Worm (Caenorhabditis elegans): Measurements from ENCODE around the gene F54H12.5.
A peak's percentile ranks its signal among the peaks of the same experiment; 100 is the strongest.

F54H12.5 gene

DNA sequence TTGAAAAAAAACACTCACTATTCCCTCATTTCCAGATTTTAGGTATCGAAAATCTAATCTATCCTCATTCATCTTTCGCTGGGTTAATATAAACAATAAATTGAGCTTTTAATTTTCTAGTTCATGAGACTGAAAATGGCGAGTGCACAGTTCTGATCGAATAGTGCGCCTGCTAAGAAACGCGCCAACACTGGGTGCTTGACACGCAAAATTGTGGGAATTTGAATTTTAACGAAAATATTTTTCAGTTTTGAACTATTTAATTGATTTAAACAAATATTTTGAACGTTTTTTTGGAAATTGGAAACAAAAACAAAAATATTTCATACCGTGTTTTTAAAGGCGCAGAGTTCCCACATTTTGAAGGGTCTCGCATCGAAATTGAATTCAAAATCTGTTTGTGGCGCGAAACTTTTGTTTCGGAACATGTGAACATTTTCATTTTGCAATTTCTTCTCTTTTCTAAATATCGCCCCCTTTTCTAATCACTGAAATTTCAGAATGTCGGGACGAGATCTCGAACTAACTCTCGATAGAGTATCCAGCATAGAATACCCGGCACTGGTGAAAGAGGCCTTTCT is 43.3 kb downstream of the F54H12.5 start, which contains the start of the genes C29E4.13 and npp-15:
Gene C29E4.13 (minus strand): TSS at position 169 of the 581 bp plus-strand sequence.
Gene npp-15 (plus strand): TSS at position 495 of the 581 bp plus-strand sequence.
- peak; percentile 16 for TF ChIP-seq nhr-237 (tag; optimal IDR thresholded peaks at IDR 0.05)
- TF ChIP-seq lsy-2 (tag; optimal IDR thresholded peaks at IDR 0.05): peak; percentile 34
- no peak for TF ChIP-seq blmp-1 (tag; optimal IDR thresholded peaks at IDR 0.05)
- TF ChIP-seq bed-3 (GFP tag; optimal IDR thresholded peaks at IDR 0.05): no peak

DNA sequence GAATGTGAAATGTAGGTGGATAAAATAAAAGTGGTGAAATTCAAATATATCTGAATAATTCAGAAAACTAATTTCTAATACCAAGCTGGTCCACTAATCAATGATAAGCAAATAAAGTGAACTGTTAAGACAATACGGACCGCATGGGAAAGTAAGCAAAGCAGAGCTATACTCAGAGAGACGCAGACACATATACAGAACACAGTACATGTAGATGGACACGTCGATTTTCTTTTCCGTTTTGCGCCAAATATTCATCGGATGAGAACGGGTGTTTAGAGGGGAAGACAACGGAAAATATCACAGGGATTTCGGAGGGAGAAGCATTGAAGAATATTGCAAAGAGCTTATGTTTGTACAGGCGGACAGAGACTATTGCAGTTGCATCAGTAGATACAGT is 46.0 kb downstream of the F54H12.5 start:
- TF ChIP-seq pha-4 (tag; optimal IDR thresholded peaks at IDR 0.05) (peak; percentile 34), ham-2 (GFP tag; optimal IDR thresholded peaks at IDR 0.05) (peak; percentile 78), ces-1 (GFP tag; optimal IDR thresholded peaks at IDR 0.05) (no peak), nhr-237 (tag; optimal IDR thresholded peaks at IDR 0.05) (peak; percentile 24), lsy-2 (tag; optimal IDR thresholded peaks at IDR 0.05) (peak; percentile 2), unc-120 (tag; optimal IDR thresholded peaks at IDR 0.05; ENCODE audit: poor library complexity, severe bottlenecking) (no peak)

DNA sequence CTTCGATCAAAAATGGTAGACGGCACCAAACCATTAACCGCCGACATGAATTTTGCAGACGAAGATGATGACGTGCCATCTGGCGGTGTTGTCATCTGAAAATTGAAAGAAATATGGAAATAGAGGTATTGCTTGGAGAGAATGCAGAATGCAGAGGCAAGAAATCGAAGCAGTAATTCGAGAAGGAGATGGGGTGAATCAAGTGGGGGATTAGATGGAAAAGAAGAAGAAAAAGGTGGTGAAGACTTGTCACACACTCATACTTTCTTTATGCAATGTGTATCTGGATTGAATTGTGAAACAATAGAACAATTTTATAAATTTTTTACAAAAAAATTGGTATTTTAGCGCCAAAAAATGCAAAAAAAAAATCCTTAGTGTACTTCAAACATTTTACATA is 47.1 kb downstream of the F54H12.5 start, which contains the start of gene tag-250:
Gene tag-250 (minus strand): TSS at position 101 of the 400 bp plus-strand sequence.
- TF ChIP-seq M03D4.4 (tag; optimal IDR thresholded peaks at IDR 0.05) (no peak), nhr-76 (tag; optimal IDR thresholded peaks at IDR 0.05) (no peak), ham-2 (GFP tag; optimal IDR thresholded peaks at IDR 0.05) (no peak), hlh-1 (tag; optimal IDR thresholded peaks at IDR 0.05) (no peak), blmp-1 (tag; optimal IDR thresholded peaks at IDR 0.05) (no peak), nhr-237 (tag; optimal IDR thresholded peaks at IDR 0.05) (no peak), ces-1 (GFP tag; optimal IDR thresholded peaks at IDR 0.05) (no peak), nhr-12 (tag; optimal IDR thresholded peaks at IDR 0.05) (no peak), zip-8 (tag; optimal IDR thresholded peaks at IDR 0.05) (no peak), snpc-4 (tag; optimal IDR thresholded peaks at IDR 0.05) (no peak), mls-2 (tag; optimal IDR thresholded peaks at IDR 0.05) (no peak)

DNA sequence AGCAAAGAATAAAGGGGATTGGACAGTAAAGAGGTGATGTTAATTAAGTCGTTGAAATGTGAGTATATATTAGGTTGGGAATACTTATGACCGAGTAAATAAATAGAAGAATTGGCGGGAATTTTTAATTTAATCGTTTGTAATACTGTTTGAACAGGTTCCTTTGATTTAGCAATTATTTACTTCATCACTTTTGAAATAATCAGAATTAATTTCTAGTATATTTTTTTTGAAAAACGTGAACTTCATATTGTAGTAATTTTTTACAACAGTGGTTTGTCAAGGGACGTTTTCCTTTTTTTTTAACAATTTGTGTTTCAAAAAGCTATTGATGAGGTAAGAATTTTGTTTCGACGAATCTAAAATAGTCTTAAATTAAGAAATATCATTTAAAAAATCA is 49.8 kb downstream of the F54H12.5 start, which contains the start of gene C29E4.17:
Gene C29E4.17 (plus strand): TSS at position 301 of the 400 bp plus-strand sequence.
- TF ChIP-seq elt-3 (tag; optimal IDR thresholded peaks at IDR 0.05): no peak
- TF ChIP-seq pha-4 (tag; optimal IDR thresholded peaks at IDR 0.05): no peak
- TF ChIP-seq nhr-2 (tag; optimal IDR thresholded peaks at IDR 0.05): no peak
- no peak for TF ChIP-seq cnd-1 (tag; optimal IDR thresholded peaks at IDR 0.05)
- TF ChIP-seq unc-39 (tag; optimal IDR thresholded peaks at IDR 0.05): no peak
- TF ChIP-seq lsy-2 (tag; optimal IDR thresholded peaks at IDR 0.05): no peak
- no peak for TF ChIP-seq tbx-8 (GFP tag; optimal IDR thresholded peaks at IDR 0.05)
- no peak for TF ChIP-seq nhr-12 (tag; optimal IDR thresholded peaks at IDR 0.05)

All from whole organism, mixed stage, embryonic.